Fruit fly (Drosophila melanogaster) whole organism, embryonic: ENCODE data around the gene Kdm3.
A peak's percentile ranks its signal among the peaks of the same experiment; 100 is the strongest.

Experiments
- Awh ChIP-seq: fragments of 200-800 bp; sonication (Bioruptor generic); IDR thresholded peaks from 2 replicates; pipeline ENCODE4, ENCODE4 v1.3.6; 2022; ENCODE audit warnings: missing biosample characterization, missing genetic modification characterization
- Blimp-1 ChIP-seq: fragments of 200-800 bp; sonication (Bioruptor generic); optimal IDR thresholded peaks from 3 replicates; lab custom pipeline; 2018; ENCODE audit warnings: missing biosample characterization, missing genetic modification characterization, mild to moderate bottlenecking, moderate library complexity, missing genetic modification reagents
- CG11456 ChIP-seq: fragments of 200-800 bp; sonication (Bioruptor generic); IDR thresholded peaks from 3 replicates; pipeline ENCODE4 v1.3.6; 2022; ENCODE audit warnings: missing biosample characterization, missing genetic modification characterization
- CG12071 ChIP-seq: fragments of 200-800 bp; sonication (Bioruptor generic); optimal IDR thresholded peaks from 3 replicates; lab custom pipeline; 2018; ENCODE audit warnings: missing biosample characterization, mild to moderate bottlenecking, missing genetic modification characterization
- CG12942 ChIP-seq: fragments of 200-800 bp; sonication (Bioruptor generic); optimal IDR thresholded peaks from 3 replicates; lab custom pipeline; 2016; ENCODE audit warnings: missing biosample characterization, missing genetic modification characterization
- CG15479 ChIP-seq: fragments of 200-800 bp; sonication (Bioruptor generic); optimal IDR thresholded peaks from 3 replicates; lab custom pipeline; 2019; ENCODE audit warnings: missing biosample characterization, mild to moderate bottlenecking, missing genetic modification characterization, moderate library complexity
- CG16815 ChIP-seq: fragments of 200-800 bp; sonication (Bioruptor generic); optimal IDR thresholded peaks from 3 replicates; lab custom pipeline; 2017; ENCODE audit warnings: missing biosample characterization, mild to moderate bottlenecking, missing genetic modification characterization
- CG2202 ChIP-seq: fragments of 200-800 bp; sonication (Bioruptor generic); optimal IDR thresholded peaks from 2 replicates; lab custom pipeline; 2018; ENCODE audit warnings: missing biosample characterization, mild to moderate bottlenecking, missing genetic modification characterization
- CG2875 ChIP-seq: fragments of 200-800 bp; sonication (Bioruptor generic); optimal IDR thresholded peaks from 2 replicates; lab custom pipeline; 2017; ENCODE audit warnings: missing biosample characterization, mild to moderate bottlenecking, missing genetic modification characterization, missing genetic modification reagents
- CG30020 ChIP-seq: fragments of 200-800 bp; optimal IDR thresholded peaks from 2 replicates; lab custom pipeline; 2019; ENCODE audit warnings: missing biosample characterization, mild to moderate bottlenecking, missing genetic modification characterization, moderate library complexity
- CG3163 ChIP-seq: fragments of 200-800 bp; sonication (Bioruptor generic); optimal IDR thresholded peaks from 3 replicates; lab custom pipeline; 2016; ENCODE audit warnings: missing biosample characterization, missing genetic modification characterization
- CG33557 ChIP-seq: fragments of 200-800 bp; sonication (Bioruptor generic); optimal IDR thresholded peaks from 2 replicates; lab custom pipeline; 2019; ENCODE audit warnings: missing biosample characterization, mild to moderate bottlenecking, missing genetic modification characterization, moderate library complexity
- CG3838 ChIP-seq: fragments of 200-800 bp; sonication (Bioruptor generic); optimal IDR thresholded peaks from 3 replicates; lab custom pipeline; 2016; ENCODE audit warnings: missing biosample characterization, missing genetic modification characterization
- CG3847 ChIP-seq: fragments of 200-800 bp; sonication (Bioruptor generic); IDR thresholded peaks from 2 replicates; pipeline ENCODE4 v1.3.6; 2022; ENCODE audit warnings: missing biosample characterization, missing genetic modification characterization
- CG7271 ChIP-seq: fragments of 200-800 bp; sonication (Bioruptor generic); optimal IDR thresholded peaks from 2 replicates; lab custom pipeline; 2018; ENCODE audit warnings: missing biosample characterization, mild to moderate bottlenecking, missing genetic modification characterization, moderate library complexity
- CG7963 ChIP-seq: fragments of 200-800 bp; sonication (Bioruptor generic); IDR thresholded peaks from 3 replicates; pipeline ENCODE4 v1.3.6; 2022; ENCODE audit warnings: missing biosample characterization, missing genetic modification characterization; ENCODE audit not compliant: partially characterized antibody
- CG9817 ChIP-seq: fragments of 200-800 bp; sonication (Bioruptor generic); optimal IDR thresholded peaks from 2 replicates; lab custom pipeline; 2018; ENCODE audit warnings: missing biosample characterization, mild to moderate bottlenecking, missing genetic modification characterization, moderate library complexity
- CG9876 ChIP-seq: fragments of 200-800 bp; sonication (Bioruptor generic); optimal IDR thresholded peaks from 2 replicates; lab custom pipeline; 2016; ENCODE audit warnings: missing biosample characterization, missing genetic modification characterization
- E2f2 ChIP-seq: fragments of 200-800 bp; sonication (Bioruptor generic); IDR thresholded peaks from 2 replicates; pipeline ENCODE4 v1.3.6; 2022; ENCODE audit warnings: missing biosample characterization, missing genetic modification characterization
- Fer1 ChIP-seq: fragments of 200-800 bp; sonication (Bioruptor generic); optimal IDR thresholded peaks from 2 replicates; lab custom pipeline; 2017; ENCODE audit warnings: missing biosample characterization, mild to moderate bottlenecking, missing genetic modification characterization
- H15 ChIP-seq: fragments of 200-800 bp; sonication (Bioruptor generic); IDR thresholded peaks from 3 replicates; pipeline ENCODE4 v1.3.6; 2022; ENCODE audit warnings: missing biosample characterization, missing genetic modification characterization
- HmgZ ChIP-seq: fragments of 200-800 bp; sonication (Bioruptor generic); optimal IDR thresholded peaks from 2 replicates; lab custom pipeline; 2018; ENCODE audit warnings: missing biosample characterization, mild to moderate bottlenecking, missing genetic modification characterization
- Jarid2 ChIP-seq: fragments of 200-800 bp; sonication (Bioruptor generic); optimal IDR thresholded peaks from 3 replicates; lab custom pipeline; 2017; ENCODE audit warnings: mild to moderate bottlenecking, missing biosample characterization, missing genetic modification reagents, missing genetic modification characterization
- Mad ChIP-seq: fragments of 200-800 bp; sonication (Bioruptor generic); optimal IDR thresholded peaks from 2 replicates; lab custom pipeline; 2016; ENCODE audit warnings: missing biosample characterization, missing genetic modification characterization
- Mes4 ChIP-seq: fragments of 200-800 bp; sonication (Bioruptor generic); optimal IDR thresholded peaks from 2 replicates; lab custom pipeline; 2016; ENCODE audit warnings: missing biosample characterization, missing genetic modification characterization
- Sin3A ChIP-seq: fragments of >200 bp; optimal IDR thresholded peaks from 2 replicates; lab custom pipeline; 2018
- Xrp1 ChIP-seq: fragments of 200-800 bp; sonication (Bioruptor generic); IDR thresholded peaks from 2 replicates; pipeline ENCODE4 v1.3.6; 2022; ENCODE audit warnings: missing biosample characterization, missing genetic modification characterization
- ab ChIP-seq: fragments of 200-800 bp; sonication (Bioruptor generic); optimal IDR thresholded peaks from 2 replicates; lab custom pipeline; 2016; ENCODE audit warnings: missing biosample characterization, missing genetic modification characterization
- btn ChIP-seq: fragments of 200-800 bp; sonication (Bioruptor generic); optimal IDR thresholded peaks from 2 replicates; lab custom pipeline; 2016; ENCODE audit warnings: missing biosample characterization, missing genetic modification characterization
- cato ChIP-seq: fragments of 200-800 bp; sonication (Bioruptor generic); optimal IDR thresholded peaks from 2 replicates; lab custom pipeline; 2016; ENCODE audit warnings: missing biosample characterization, missing genetic modification characterization, borderline replicate concordance
- caup ChIP-seq: fragments of 200-800 bp; sonication (Bioruptor generic); optimal IDR thresholded peaks from 3 replicates; lab custom pipeline; 2017; ENCODE audit warnings: missing biosample characterization, mild to moderate bottlenecking, missing genetic modification characterization, moderate library complexity; ENCODE audit not compliant: severe bottlenecking
- chif ChIP-seq, 2 experiments: fragments of 200-800 bp; sonication (Bioruptor generic); optimal IDR thresholded peaks; 3 replicates each; lab custom pipeline; 2016; ENCODE audit warnings: missing biosample characterization in 2 of 2, missing genetic modification characterization in 2 of 2
- esg ChIP-seq: fragments of 200-800 bp; sonication (Bioruptor generic); conservative IDR thresholded peaks from 2 replicates; pipeline ENCODE4 v1.3.6; 2022; ENCODE audit warnings: missing biosample characterization, missing genetic modification characterization
- eyg ChIP-seq: fragments of 200-800 bp; sonication (Bioruptor generic); optimal IDR thresholded peaks from 3 replicates; lab custom pipeline; 2016; ENCODE audit warnings: missing biosample characterization, missing genetic modification characterization
- fd102C ChIP-seq: fragments of 200-800 bp; sonication (Bioruptor generic); optimal IDR thresholded peaks from 2 replicates; lab custom pipeline; 2018; ENCODE audit warnings: missing biosample characterization, mild to moderate bottlenecking, missing genetic modification characterization, moderate library complexity
- fd3F ChIP-seq: fragments of 200-800 bp; sonication (Bioruptor generic); optimal IDR thresholded peaks from 2 replicates; lab custom pipeline; 2018; ENCODE audit warnings: missing biosample characterization, mild to moderate bottlenecking, missing genetic modification characterization, moderate library complexity
- fd64A ChIP-seq: fragments of 200-800 bp; sonication (Bioruptor generic); optimal IDR thresholded peaks from 3 replicates; lab custom pipeline; 2018; ENCODE audit warnings: missing biosample characterization, mild to moderate bottlenecking, missing genetic modification characterization
- hb ChIP-seq: fragments of 200-800 bp; sonication (Bioruptor generic); IDR thresholded peaks from 3 replicates; pipeline ENCODE4 v1.3.6; 2022; ENCODE audit warnings: missing biosample characterization, missing genetic modification characterization; ENCODE audit not compliant: partially characterized antibody
- insv ChIP-seq, 2 experiments: fragments of 200-800 bp; sonication (Bioruptor generic); optimal IDR thresholded peaks; 3 replicates each; lab custom pipeline; 2016 to 2018; ENCODE audit warnings: missing biosample characterization in 2 of 2, missing genetic modification characterization in 2 of 2
- jumu ChIP-seq: fragments of 200-800 bp; sonication (Bioruptor generic); optimal IDR thresholded peaks from 3 replicates; lab custom pipeline; 2016; ENCODE audit warnings: missing biosample characterization, missing genetic modification characterization
- ken ChIP-seq: fragments of 200-800 bp; sonication (Bioruptor generic); IDR thresholded peaks from 3 replicates; pipeline ENCODE4 v1.3.6; 2022; ENCODE audit warnings: missing biosample characterization, missing genetic modification characterization
- kni ChIP-seq: fragments of 200-800 bp; sonication (Bioruptor generic); optimal IDR thresholded peaks from 3 replicates; lab custom pipeline; 2017; ENCODE audit warnings: mild to moderate bottlenecking, missing biosample characterization, missing genetic modification reagents, missing genetic modification characterization
- p53 ChIP-seq: fragments of 200-800 bp; sonication (Bioruptor generic); optimal IDR thresholded peaks from 2 replicates; lab custom pipeline; 2016; ENCODE audit warnings: missing biosample characterization, missing genetic modification characterization
- sim ChIP-seq: fragments of 200-800 bp; sonication (Bioruptor generic); IDR thresholded peaks from 2 replicates; pipeline ENCODE4 v1.3.6; 2022; ENCODE audit warnings: missing biosample characterization, missing genetic modification characterization
- sima ChIP-seq: fragments of 200-800 bp; sonication (Bioruptor generic); optimal IDR thresholded peaks from 2 replicates; lab custom pipeline; 2016; ENCODE audit warnings: missing biosample characterization, missing genetic modification characterization
- tin ChIP-seq: fragments of 200-800 bp; sonication (Bioruptor generic); optimal IDR thresholded peaks from 3 replicates; lab custom pipeline; 2016; ENCODE audit warnings: missing biosample characterization, missing genetic modification characterization
- toy ChIP-seq: fragments of 200-800 bp; sonication (Bioruptor generic); IDR thresholded peaks from 2 replicates; pipeline ENCODE4 v1.3.6; 2022; ENCODE audit warnings: missing biosample characterization, missing genetic modification characterization
- twi ChIP-seq: fragments of 200-800 bp; optimal IDR thresholded peaks from 2 replicates; lab custom pipeline; 2019; ENCODE audit warnings: missing biosample characterization, mild to moderate bottlenecking, missing genetic modification characterization, moderate library complexity
- unpg ChIP-seq: fragments of 200-800 bp; sonication (Bioruptor generic); optimal IDR thresholded peaks from 3 replicates; lab custom pipeline; 2018; ENCODE audit warnings: missing biosample characterization, mild to moderate bottlenecking, missing genetic modification characterization, moderate library complexity
- zfh1 ChIP-seq: fragments of 200-800 bp; sonication (Bioruptor generic); IDR thresholded peaks from 3 replicates; pipeline ENCODE4 v1.3.6; 2022; ENCODE audit warnings: missing biosample characterization, missing genetic modification characterization

Kdm3 gene

dm6 chr3R:9559413-9560014, 43.7 kb downstream of the Kdm3 start, which contains the start of the genes AP-1mu and MBD-like (continued):
- TF ChIP-seq CG12942 (GFP tag; lab: Kevin White, UChicago): peak; percentile 61
- 0 out of 2 replicates have a peak, but pooled peaks have one; percentile 52 for TF ChIP-seq toy (GFP tag; lab: Robert Waterston, UW)
- peak; percentile 63 for TF ChIP-seq tin
- peak; percentile 88 for TF ChIP-seq CG3847 (GFP tag; lab: Robert Waterston, UW)
- peak; percentile 39 for TF ChIP-seq fd3F (GFP tag; lab: Kevin White, UChicago)
- TF ChIP-seq Fer1 (GFP tag; lab: Kevin White, UChicago): peak; percentile 1
- 0 out of 3 replicates have a peak, but pooled peaks have one; percentile 18 for TF ChIP-seq H15 (GFP tag; lab: Robert Waterston, UW)
- TF ChIP-seq unpg (GFP tag; lab: Kevin White, UChicago): peak; percentile 66
- TF ChIP-seq jumu (GFP tag; lab: Kevin White, UChicago): peak; percentile 69
- TF ChIP-seq ab (GFP tag; lab: Kevin White, UChicago): no peak
- TF ChIP-seq cato (GFP tag; lab: Kevin White, UChicago): peak; percentile 27
- TF ChIP-seq p53 (GFP tag; lab: Kevin White, UChicago): peak; percentile 2
- no peak for TF ChIP-seq CG12071 (GFP tag; lab: Kevin White, UChicago)
- no peak for TF ChIP-seq sima
- TF ChIP-seq CG3163 (GFP tag; lab: Kevin White, UChicago): no peak
- no peak for TF ChIP-seq CG2875
- peak; percentile 60 for TF ChIP-seq E2f2 (GFP tag; lab: Robert Waterston, UW)
- no peak for TF ChIP-seq hb
- no peak for TF ChIP-seq btn
- TF ChIP-seq caup (GFP tag; lab: Kevin White, UChicago): peak; percentile 33
- peak; percentile 10 for TF ChIP-seq kni (GFP tag; lab: Kevin White, UChicago)
- TF ChIP-seq fd102C (GFP tag; lab: Kevin White, UChicago): no peak
- TF ChIP-seq twi: peak; percentile 46
- TF ChIP-seq Xrp1 (GFP tag; lab: Robert Waterston, UW): peak; percentile 50
- TF ChIP-seq CG3838 (GFP tag; lab: Kevin White, UChicago): no peak
- peak; percentile 39 for TF ChIP-seq CG16815 (GFP tag; lab: Kevin White, UChicago)
- TF ChIP-seq CG9817: peak; percentile 60
- peak; percentile 59 for TF ChIP-seq CG30020 (tag; lab: Kevin White, UChicago)
- TF ChIP-seq ken (GFP tag; lab: Robert Waterston, UW): peak; percentile 65; the same call in 2 of the 3 replicates
- TF ChIP-seq Mad (GFP tag; lab: Kevin White, UChicago): peak; percentile 72
- no peak for TF ChIP-seq sim (GFP tag; lab: Robert Waterston, UW)
- TF ChIP-seq eyg: peak; percentile 19
- TF ChIP-seq Mes4: peak; percentile 31
- TF ChIP-seq CG33557: peak; percentile 53
- peak; percentile 66; the same call in 2 of the 3 replicates for TF ChIP-seq CG11456 (GFP tag; lab: Robert Waterston, UW)
- TF ChIP-seq Sin3A (lab: Kevin White, UChicago): peak; percentile 94
- peak; percentile 49; the same call in 2 of the 3 replicates for TF ChIP-seq zfh1 (GFP tag; lab: Robert Waterston, UW)
- TF ChIP-seq insv (GFP tag; optimal IDR thresholded peaks at IDR 0.05; lab: Kevin White, UChicago): peak; percentile 68 to 97
- no peak for TF ChIP-seq fd64A (GFP tag; lab: Kevin White, UChicago)
- no peak for TF ChIP-seq Jarid2 (GFP tag; lab: Kevin White, UChicago)
- no peak for TF ChIP-seq Awh (GFP tag; lab: Robert Waterston, UW)
- peak; percentile 35 to 67 for TF ChIP-seq chif (GFP tag; optimal IDR thresholded peaks at IDR 0.05; lab: Kevin White, UChicago)
- TF ChIP-seq HmgZ (tag; lab: Kevin White, UChicago): peak; percentile 80
- TF ChIP-seq CG15479 (GFP tag; lab: Kevin White, UChicago): peak; percentile 19
- no peak for TF ChIP-seq CG9876
- TF ChIP-seq Blimp-1 (GFP tag; lab: Kevin White, UChicago): peak; percentile 0
- no peak for TF ChIP-seq CG7963 (GFP tag; lab: Robert Waterston, UW)
- peak; percentile 37 for TF ChIP-seq CG2202 (tag; lab: Kevin White, UChicago)
- TF ChIP-seq esg (GFP tag; lab: Robert Waterston, UW): peak; percentile 55
- TF ChIP-seq CG7271 (tag; lab: Kevin White, UChicago): no peak
